Worm (Caenorhabditis elegans) whole organism, L2 larva: ENCODE data around the gene Y60C6A.3.

Experiments used
- F13H6.1 ChIP-seq: sonication (generic microtip); optimal IDR thresholded peaks from 2 replicates; lab custom pipeline; 2016; ENCODE audit warnings: missing genetic modification characterization, missing compliant biosample characterization
- R02D3.7 ChIP-seq: fragments of 150-350 bp; optimal IDR thresholded peaks from 2 replicates; lab custom pipeline; 2014; ENCODE audit warnings: missing biosample characterization, missing genetic modification characterization
- Y55F3AM.14 ChIP-seq: fragments of 200-800 bp; sonication (Bioruptor generic); optimal IDR thresholded peaks from 2 replicates; lab custom pipeline; 2018; ENCODE audit warnings: mild to moderate bottlenecking, missing genetic modification characterization, missing compliant biosample characterization
- ZK546.5 ChIP-seq: sonication (generic microtip); optimal IDR thresholded peaks from 2 replicates; lab custom pipeline; 2017; ENCODE audit warnings: missing biosample characterization, missing genetic modification characterization
- alr-1 ChIP-seq: fragments of 150-350 bp; optimal IDR thresholded peaks from 2 replicates; lab custom pipeline; 2014; ENCODE audit warnings: missing biosample characterization, missing genetic modification characterization
- blmp-1 ChIP-seq: sonication (generic microtip); optimal IDR thresholded peaks from 2 replicates; lab custom pipeline; 2017; ENCODE audit warnings: missing genetic modification characterization, mild to moderate bottlenecking, missing compliant biosample characterization, antibody characterized with exemption, moderate library complexity; ENCODE audit not compliant: insufficient read depth
- ceh-16 ChIP-seq: fragments of 150-350 bp; optimal IDR thresholded peaks from 2 replicates; lab custom pipeline; 2014; ENCODE audit warnings: missing biosample characterization, missing genetic modification characterization
- crh-2 ChIP-seq: sonication (generic microtip); optimal IDR thresholded peaks from 2 replicates; lab custom pipeline; 2017; ENCODE audit warnings: missing biosample characterization, missing genetic modification characterization
- dmd-4 ChIP-seq: sonication (generic microtip); optimal IDR thresholded peaks from 2 replicates; lab custom pipeline; 2017; ENCODE audit warnings: missing biosample characterization, missing genetic modification characterization
- egl-27 ChIP-seq: sonication (generic microtip); optimal IDR thresholded peaks from 3 replicates; lab custom pipeline; 2017; ENCODE audit warnings: missing biosample characterization, missing genetic modification reagents, missing genetic modification characterization
- elt-1 ChIP-seq: fragments of 150-350 bp; optimal IDR thresholded peaks from 2 replicates; lab custom pipeline; 2014; ENCODE audit warnings: missing biosample characterization, missing genetic modification characterization
- elt-3 ChIP-seq: sonication (generic microtip); optimal IDR thresholded peaks from 2 replicates; lab custom pipeline; 2017; ENCODE audit warnings: missing biosample characterization, missing genetic modification characterization
- fos-1 ChIP-seq: fragments of 150-350 bp; optimal IDR thresholded peaks from 2 replicates; lab custom pipeline; 2014; ENCODE audit warnings: missing biosample characterization, missing genetic modification characterization
- gmeb-1 ChIP-seq: fragments of 150-350 bp; optimal IDR thresholded peaks from 2 replicates; lab custom pipeline; 2014; ENCODE audit warnings: missing biosample characterization, missing genetic modification characterization
- lin-11 ChIP-seq: fragments of 150-350 bp; sonication (generic microtip); optimal IDR thresholded peaks from 2 replicates; lab custom pipeline; 2014; ENCODE audit warnings: missing biosample characterization, missing genetic modification characterization, inconsistent platforms, mixed read lengths
- lin-13 ChIP-seq: fragments of 150-350 bp; optimal IDR thresholded peaks from 2 replicates; lab custom pipeline; 2014; ENCODE audit warnings: missing biosample characterization, missing genetic modification reagents, missing genetic modification characterization
- lin-39 ChIP-seq: fragments of 150-350 bp; optimal IDR thresholded peaks from 2 replicates; lab custom pipeline; 2014; ENCODE audit warnings: missing biosample characterization, missing genetic modification reagents, missing genetic modification characterization
- lsy-2 ChIP-seq, 2 experiments: fragments of 150-350 bp in 1 of 2; sonication (generic microtip) in 1 of 2; optimal IDR thresholded peaks; 2 replicates each; lab custom pipeline; 2014 to 2017; ENCODE audit warnings: missing biosample characterization in 2 of 2, missing genetic modification characterization in 2 of 2
- mab-5 ChIP-seq: fragments of 150-350 bp; optimal IDR thresholded peaks from 2 replicates; lab custom pipeline; 2014; ENCODE audit warnings: missing biosample characterization, missing genetic modification characterization
- mbf-1 ChIP-seq: sonication (generic microtip); optimal IDR thresholded peaks from 2 replicates; lab custom pipeline; 2017; ENCODE audit warnings: missing biosample characterization, missing genetic modification characterization
- mdl-1 ChIP-seq, 2 experiments: fragments of 150-350 bp in 1 of 2; sonication (generic microtip) in 1 of 2; optimal IDR thresholded peaks; 2 replicates each; lab custom pipeline; 2017; ENCODE audit warnings: missing biosample characterization in 2 of 2, missing genetic modification characterization in 2 of 2
- nhr-10 ChIP-seq: sonication (generic microtip); optimal IDR thresholded peaks from 2 replicates; lab custom pipeline; 2017; ENCODE audit warnings: missing biosample characterization, missing genetic modification characterization
- nhr-11 ChIP-seq: fragments of 150-350 bp; optimal IDR thresholded peaks from 2 replicates; lab custom pipeline; 2014; ENCODE audit warnings: missing biosample characterization, missing genetic modification characterization
- nhr-12 ChIP-seq: fragments of 150-350 bp; optimal IDR thresholded peaks from 2 replicates; lab custom pipeline; 2014; ENCODE audit warnings: missing biosample characterization, missing genetic modification characterization
- nhr-129 ChIP-seq: fragments of 150-350 bp; optimal IDR thresholded peaks from 2 replicates; lab custom pipeline; 2014; ENCODE audit warnings: missing biosample characterization, missing genetic modification characterization
- nhr-237 ChIP-seq: fragments of 150-350 bp; optimal IDR thresholded peaks from 2 replicates; lab custom pipeline; 2014; ENCODE audit warnings: missing biosample characterization, missing genetic modification characterization
- nhr-25 ChIP-seq: fragments of 150-350 bp; sonication (generic microtip); optimal IDR thresholded peaks from 3 replicates; lab custom pipeline; 2014; ENCODE audit warnings: missing biosample characterization, missing genetic modification characterization
- nhr-77 ChIP-seq: fragments of 150-350 bp; optimal IDR thresholded peaks from 2 replicates; lab custom pipeline; 2014; ENCODE audit warnings: missing biosample characterization, missing genetic modification characterization
- peb-1 ChIP-seq: fragments of 150-350 bp; optimal IDR thresholded peaks from 2 replicates; lab custom pipeline; 2014; ENCODE audit warnings: missing biosample characterization, missing genetic modification characterization
- skn-1 ChIP-seq: sonication (generic microtip); optimal IDR thresholded peaks from 2 replicates; lab custom pipeline; 2017; ENCODE audit warnings: missing biosample characterization, missing genetic modification characterization
- sma-3 ChIP-seq: sonication (generic microtip); optimal IDR thresholded peaks from 2 replicates; lab custom pipeline; 2016; ENCODE audit warnings: missing genetic modification reagents, missing genetic modification characterization, missing compliant biosample characterization
- sma-9 ChIP-seq, 2 experiments: fragments of 150-350 bp in 1 of 2; sonication (generic microtip) in 1 of 2; optimal IDR thresholded peaks; 2 replicates each; lab custom pipeline; 2014 to 2016; ENCODE audit warnings: missing genetic modification characterization in 2 of 2, mild to moderate bottlenecking in 1 of 2, missing biosample characterization in 1 of 2, missing compliant biosample characterization in 1 of 2, missing genetic modification reagents in 1 of 2, moderate library complexity in 1 of 2
- snpc-4 ChIP-seq: fragments of 150-350 bp; optimal IDR thresholded peaks from 2 replicates; lab custom pipeline; 2014; ENCODE audit warnings: missing biosample characterization, missing genetic modification characterization
- unc-39 ChIP-seq: fragments of 150-350 bp; optimal IDR thresholded peaks from 2 replicates; lab custom pipeline; 2014; ENCODE audit warnings: missing biosample characterization, missing genetic modification characterization
- unc-55 ChIP-seq: fragments of 150-350 bp; sonication (generic microtip); optimal IDR thresholded peaks from 3 replicates; lab custom pipeline; 2014; ENCODE audit warnings: missing biosample characterization, missing genetic modification reagents, missing genetic modification characterization
- zag-1 ChIP-seq: fragments of 150-350 bp; optimal IDR thresholded peaks from 2 replicates; lab custom pipeline; 2014; ENCODE audit warnings: missing biosample characterization, missing genetic modification characterization
- ztf-11 ChIP-seq: sonication (generic microtip); optimal IDR thresholded peaks from 2 replicates; lab custom pipeline; 2017; ENCODE audit warnings: missing biosample characterization, missing genetic modification characterization
- ztf-4 ChIP-seq: fragments of 150-350 bp; optimal IDR thresholded peaks from 2 replicates; lab custom pipeline; 2014; ENCODE audit warnings: missing biosample characterization, missing genetic modification characterization

Gene Y60C6A.3

DNA sequence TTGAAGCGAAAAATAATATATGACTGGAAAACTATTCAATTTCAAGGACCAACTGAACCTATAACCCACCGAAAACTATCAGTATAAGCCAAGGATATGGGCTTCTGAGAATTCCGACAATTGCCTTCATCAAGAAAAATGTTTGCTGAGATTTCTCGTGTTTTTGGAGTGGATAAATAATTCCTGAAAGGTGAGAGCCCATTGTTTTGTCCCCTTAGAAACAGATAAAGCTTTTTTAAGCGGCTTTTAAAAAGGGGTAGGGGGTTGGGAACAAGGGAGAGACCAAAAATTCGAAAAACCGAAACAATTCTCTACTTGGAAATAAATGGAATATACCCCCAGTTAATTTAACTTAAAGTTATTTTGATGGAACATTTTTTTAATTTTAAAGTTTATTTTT lies 19.1 kb upstream of the Y60C6A.3 start, which contains the start of gene C18G1.8:
TSS of gene C18G1.8 (minus strand) at position 101 of the 400 bp plus-strand sequence.
- TF ChIP-seq zag-1 (no peak), nhr-11 (tag; lab: Kevin White, UChicago) (no peak), mbf-1 (tag; lab: Kevin White, UChicago) (no peak), nhr-12 (no peak), nhr-77 (tag; lab: Kevin White, UChicago) (no peak), nhr-25 (tag; lab: Kevin White, UChicago) (no peak), elt-3 (no peak)

DNA sequence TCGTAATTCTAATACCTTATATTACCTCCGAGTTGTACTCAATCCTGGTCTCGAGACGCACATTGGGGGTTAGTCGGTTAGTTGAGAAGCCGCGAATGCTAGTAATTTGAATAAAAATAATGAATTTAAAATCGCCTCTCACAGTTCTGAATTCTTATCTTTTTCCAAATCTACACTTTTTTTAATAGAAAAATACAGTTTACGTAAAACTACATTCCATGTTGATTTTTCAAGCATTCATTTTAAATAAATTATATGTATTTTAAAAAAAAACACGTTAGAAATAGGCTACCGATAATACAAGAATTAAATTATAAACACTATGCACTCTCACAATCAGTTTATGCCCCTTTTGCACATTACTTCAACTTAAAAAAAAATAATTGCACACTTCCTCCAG lies 16.0 kb upstream of the Y60C6A.3 start, which contains the start of gene C18G1.9:
TSS of gene C18G1.9 (minus strand) at position 101 of the 400 bp plus-strand sequence.
- no peak for TF ChIP-seq mdl-1 (tag; optimal IDR thresholded peaks at IDR 0.05; lab: Kevin White, UChicago)
- TF ChIP-seq sma-9 (GFP tag; optimal IDR thresholded peaks at IDR 0.05; lab: Kevin White, UChicago), result no peak
- no peak for TF ChIP-seq sma-9 (tag; optimal IDR thresholded peaks at IDR 0.05; lab: Kevin White, UChicago)
- TF ChIP-seq peb-1 (tag; lab: Kevin White, UChicago), result no peak
- no peak for TF ChIP-seq unc-55 (GFP tag; lab: Kevin White, UChicago)
- no peak for TF ChIP-seq nhr-77 (tag; lab: Kevin White, UChicago)
- TF ChIP-seq gmeb-1 (tag; lab: Kevin White, UChicago), result no peak
- no peak for TF ChIP-seq lin-13 (GFP tag; lab: Kevin White, UChicago)
- TF ChIP-seq alr-1 (tag; lab: Kevin White, UChicago), result no peak
- no peak for TF ChIP-seq lin-39 (tag; lab: Kevin White, UChicago)
- TF ChIP-seq ztf-11 (tag; lab: Kevin White, UChicago), result no peak
- TF ChIP-seq snpc-4 (tag; lab: Kevin White, UChicago), result no peak
- no peak for TF ChIP-seq ceh-16 (tag; lab: Kevin White, UChicago)
- TF ChIP-seq sma-3 (GFP tag; lab: Kevin White, UChicago), result no peak
- no peak for TF ChIP-seq mbf-1 (tag; lab: Kevin White, UChicago)
- TF ChIP-seq crh-2 (tag; lab: Kevin White, UChicago), result no peak
- TF ChIP-seq unc-39, result no peak

DNA sequence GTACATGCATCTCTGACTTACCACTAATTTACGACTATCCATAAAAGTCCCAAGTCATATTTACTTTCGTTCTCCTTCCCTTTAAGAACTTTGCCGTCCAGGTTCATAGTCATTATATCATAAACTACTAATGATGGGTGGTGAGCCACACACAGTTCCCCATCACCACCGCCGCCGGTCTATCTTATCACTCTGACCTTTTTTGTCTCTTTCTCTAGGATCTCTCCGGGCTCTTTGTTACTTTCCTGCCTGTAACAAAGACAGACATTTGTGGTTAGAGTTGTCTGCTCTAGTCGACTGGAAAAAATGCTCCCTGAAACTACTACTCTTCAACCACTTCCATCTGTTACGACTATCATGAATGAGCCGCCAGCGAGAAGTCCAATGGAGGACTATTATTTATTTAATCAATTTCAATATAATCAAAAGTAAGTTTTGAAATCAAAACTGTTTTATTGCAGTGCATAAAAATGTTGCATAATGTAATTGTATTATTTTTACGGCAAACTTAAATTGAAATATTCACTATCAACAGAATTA lies 15.1 kb upstream of the Y60C6A.3 start, which contains the start of gene elt-7:
TSS of gene elt-7 (plus strand) at position 263 of the 540 bp plus-strand sequence.
- TF ChIP-seq elt-1 (tag; lab: Kevin White, UChicago) (no peak), fos-1 (peak; percentile 50), nhr-10 (no peak), dmd-4 (tag; lab: Kevin White, UChicago) (no peak), sma-3 (GFP tag; lab: Kevin White, UChicago) (no peak)

DNA sequence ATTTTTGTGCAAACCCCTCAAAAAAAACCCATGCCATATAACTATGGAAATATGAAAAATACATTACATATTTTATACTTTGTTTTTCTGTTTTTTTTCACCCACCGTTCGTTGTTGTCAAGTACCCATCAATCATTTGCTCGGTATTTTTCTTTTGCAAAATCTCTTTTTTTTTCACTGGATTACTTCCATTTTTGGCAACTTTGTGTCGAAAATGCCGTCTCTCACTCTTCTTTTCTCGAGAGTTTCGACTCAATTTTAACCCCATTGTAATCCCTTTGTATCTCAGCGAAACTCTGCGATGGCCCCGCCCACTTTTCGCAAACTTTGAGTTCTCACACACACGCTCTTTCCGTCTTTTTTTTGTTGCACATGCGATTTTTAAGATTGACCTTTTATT lies 10.5 kb upstream of the Y60C6A.3 start:
- TF ChIP-seq mab-5, result peak; percentile 78
- TF ChIP-seq ztf-4 (tag; lab: Kevin White, UChicago), result no peak
- peak; percentile 97 for TF ChIP-seq Y55F3AM.14
- peak; percentile 74 for TF ChIP-seq unc-55 (GFP tag; lab: Kevin White, UChicago)

DNA sequence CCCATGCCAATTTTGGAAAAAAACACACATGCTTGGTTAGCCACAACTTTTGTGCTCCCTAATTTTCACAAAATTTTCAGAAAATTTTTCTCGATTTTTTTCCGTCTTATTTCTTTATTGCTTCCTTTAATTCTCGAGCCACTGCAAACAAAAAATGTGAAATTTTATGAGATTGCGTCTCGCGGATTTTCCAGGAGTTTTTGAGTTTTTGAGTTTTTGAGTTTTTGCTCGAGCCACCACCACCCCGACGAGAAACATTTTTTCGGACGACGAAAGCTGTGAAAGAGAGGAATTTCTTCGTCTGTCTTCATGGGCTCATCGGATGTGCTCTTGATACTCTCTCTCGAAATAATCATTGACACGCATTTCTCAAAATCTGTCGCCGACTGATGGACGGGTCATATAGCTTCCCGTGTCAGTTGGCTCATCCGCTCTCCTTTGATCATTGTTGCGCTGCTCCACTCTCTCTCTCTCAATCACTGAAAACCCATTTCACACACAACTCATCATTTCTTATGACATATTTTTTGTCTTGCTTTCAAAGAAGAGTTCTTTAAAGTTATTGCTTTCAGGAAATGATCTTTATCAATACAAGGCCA lies 8.1 kb upstream of the Y60C6A.3 start, which contains the start of gene C18G1.1:
TSS of gene C18G1.1 (plus strand) at position 573 of the 599 bp plus-strand sequence.
- no peak for TF ChIP-seq ZK546.5 (tag; lab: Kevin White, UChicago)
- TF ChIP-seq lsy-2 (tag; optimal IDR thresholded peaks at IDR 0.05; lab: Kevin White, UChicago), result no peak
- no peak for TF ChIP-seq lin-11 (tag; lab: Kevin White, UChicago)
- no peak for TF ChIP-seq skn-1 (tag; lab: Kevin White, UChicago)
- peak; percentile 33 for TF ChIP-seq sma-9 (GFP tag; optimal IDR thresholded peaks at IDR 0.05; lab: Kevin White, UChicago)
- TF ChIP-seq sma-9 (tag; optimal IDR thresholded peaks at IDR 0.05; lab: Kevin White, UChicago), result no peak
- no peak for TF ChIP-seq zag-1
- no peak for TF ChIP-seq alr-1 (tag; lab: Kevin White, UChicago)
- peak; percentile 11 for TF ChIP-seq F13H6.1 (tag; lab: Kevin White, UChicago)
- no peak for TF ChIP-seq nhr-10
- TF ChIP-seq nhr-129 (tag; lab: Kevin White, UChicago), result peak; percentile 68
- TF ChIP-seq nhr-237 (tag; lab: Kevin White, UChicago), result no peak
- no peak for TF ChIP-seq mbf-1 (tag; lab: Kevin White, UChicago)
- TF ChIP-seq lin-39 (tag; lab: Kevin White, UChicago), result no peak
- TF ChIP-seq blmp-1 (tag; lab: Kevin White, UChicago), result no peak
- no peak for TF ChIP-seq R02D3.7
- TF ChIP-seq crh-2 (tag; lab: Kevin White, UChicago), result no peak
- no peak for TF ChIP-seq egl-27 (tag; lab: Kevin White, UChicago)
